Worm (Caenorhabditis elegans) whole organism, L4/young adult: ENCODE measurements around the gene F36A4.5.

Experiments
- W03F9.2 ChIP-seq: fragments of 150-350 bp; optimal IDR thresholded peaks from 2 replicates; lab custom pipeline; 2014; ENCODE audit warnings: missing biosample characterization, missing genetic modification characterization
- dao-5 ChIP-seq: sonication (generic microtip); optimal IDR thresholded peaks from 2 replicates; lab custom pipeline; 2016; ENCODE audit warnings: missing genotype, missing genetic modification characterization, moderate library complexity, missing compliant biosample characterization
- him-1 ChIP-seq: sonication (generic microtip); optimal IDR thresholded peaks from 2 replicates; lab custom pipeline; 2016; ENCODE audit warnings: missing genotype, missing genetic modification reagents, missing genetic modification characterization, missing compliant biosample characterization

F36A4.5 gene

DNA sequence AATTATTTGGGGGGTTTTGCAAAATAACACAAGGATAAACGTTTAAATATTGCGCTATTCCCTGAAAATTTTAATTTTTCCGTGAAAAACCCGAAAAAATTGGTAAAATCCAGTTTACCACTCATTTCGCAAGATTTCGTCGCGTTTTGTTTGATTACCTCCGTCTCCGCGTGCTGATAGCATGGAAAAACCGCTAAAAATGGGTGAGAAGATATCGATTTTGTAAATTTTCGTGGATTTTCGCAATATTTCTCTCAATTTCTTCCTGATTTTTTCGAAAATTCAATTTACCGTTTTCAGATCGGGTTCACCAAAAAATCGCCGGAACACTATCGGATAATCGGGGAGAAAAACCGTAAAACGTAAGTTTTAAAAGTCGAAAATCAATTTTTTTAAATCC, 17.6 kb upstream of the F36A4.5 start, which contains the start of gene ama-1:
TSS of gene ama-1 (plus strand) at position 301 of the 400 bp plus-strand sequence.
- TF ChIP-seq dao-5 (tag; lab: Kevin White, UChicago), result no peak
- no peak for TF ChIP-seq him-1
- no peak for TF ChIP-seq W03F9.2

DNA sequence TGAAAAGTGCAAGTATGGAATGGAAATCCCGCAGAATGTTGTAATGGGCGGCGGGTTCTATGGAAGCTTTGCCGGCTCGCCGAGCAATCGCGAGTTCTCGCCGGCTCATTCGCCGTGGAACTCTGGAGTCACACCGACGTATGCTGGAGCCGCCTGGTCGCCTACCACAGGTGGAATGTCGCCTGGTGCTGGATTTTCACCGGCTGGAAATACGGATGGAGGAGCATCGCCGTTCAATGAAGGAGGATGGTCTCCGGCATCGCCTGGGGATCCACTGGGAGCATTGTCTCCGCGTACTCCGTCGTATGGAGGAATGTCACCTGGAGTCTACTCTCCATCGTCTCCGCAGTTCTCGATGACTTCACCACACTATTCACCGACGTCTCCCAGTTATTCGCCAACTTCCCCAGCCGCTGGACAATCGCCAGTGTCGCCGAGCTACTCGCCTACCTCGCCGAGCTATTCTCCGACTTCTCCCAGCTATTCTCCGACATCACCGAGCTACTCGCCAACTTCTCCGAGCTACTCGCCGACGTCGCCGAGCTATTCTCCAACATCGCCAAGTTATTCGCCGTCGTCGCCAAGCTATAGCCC, 10.2 kb upstream of the F36A4.5 start:
- TF ChIP-seq W03F9.2, result no peak
- no peak for TF ChIP-seq him-1
- no peak for TF ChIP-seq dao-5 (tag; lab: Kevin White, UChicago)

DNA sequence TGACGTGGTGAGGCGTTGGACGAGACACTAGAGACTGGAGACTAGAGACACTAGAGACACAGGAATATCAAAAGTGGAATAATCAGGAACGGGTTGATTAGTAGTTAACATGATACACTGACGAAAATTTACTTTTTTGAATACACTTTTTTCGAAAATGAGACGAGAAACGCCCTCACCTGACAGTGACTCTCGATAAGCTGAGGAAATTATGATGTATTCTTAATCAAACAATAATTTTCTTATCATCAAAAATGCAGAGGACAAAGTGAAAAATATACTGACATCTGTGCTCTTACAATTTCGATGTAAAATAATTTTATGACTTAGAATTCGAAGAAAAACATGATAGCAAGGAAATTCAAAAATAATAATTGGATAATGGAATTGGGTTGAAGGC, 5.9 kb upstream of the F36A4.5 start:
- TF ChIP-seq him-1 (no peak), W03F9.2 (no peak), dao-5 (tag; lab: Kevin White, UChicago) (no peak)

DNA sequence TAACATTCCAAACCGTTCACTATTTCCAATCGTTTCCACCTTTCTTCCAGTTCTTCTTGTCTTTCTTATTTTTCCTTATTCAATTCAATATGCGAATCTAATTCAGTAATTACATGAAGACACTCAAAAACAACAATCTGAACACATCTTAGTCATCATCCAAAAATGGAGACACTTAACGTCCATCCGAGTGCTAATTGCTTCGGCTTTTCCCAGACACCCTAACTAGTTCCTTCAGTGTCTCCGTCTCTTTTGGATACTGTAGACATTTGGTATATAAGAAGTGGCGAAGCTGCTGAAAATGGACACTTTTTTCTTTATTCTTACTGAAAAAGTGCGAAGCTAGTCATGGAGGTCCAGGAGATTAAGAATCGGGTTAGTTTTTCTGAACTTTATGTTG, 2.3 kb upstream of the F36A4.5 start, which contains the start of gene col-33:
TSS of gene col-33 (plus strand) at position 301 of the 400 bp plus-strand sequence.
- TF ChIP-seq dao-5 (tag; lab: Kevin White, UChicago) (no peak), W03F9.2 (no peak), him-1 (no peak)

DNA sequence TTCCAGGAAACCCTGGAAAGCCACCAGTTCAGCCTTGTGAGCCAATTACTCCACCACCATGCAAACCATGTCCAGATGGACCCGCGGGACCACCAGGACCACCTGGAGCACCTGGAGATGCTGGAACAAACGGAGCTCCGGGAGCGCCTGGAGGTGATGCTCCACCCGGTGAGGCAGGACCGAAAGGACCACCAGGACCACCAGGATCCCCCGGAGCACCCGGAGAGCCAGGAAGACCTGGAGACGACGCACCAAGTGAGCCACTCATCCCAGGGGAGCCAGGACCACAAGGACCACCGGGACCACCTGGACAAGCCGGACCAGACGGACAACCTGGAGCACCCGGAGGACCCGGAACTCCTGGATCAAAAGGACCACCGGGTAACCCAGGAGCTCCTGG, 675 bp upstream of the F36A4.5 start:
- TF ChIP-seq W03F9.2, result no peak
- TF ChIP-seq dao-5 (tag; lab: Kevin White, UChicago), result no peak
- TF ChIP-seq him-1, result no peak

DNA sequence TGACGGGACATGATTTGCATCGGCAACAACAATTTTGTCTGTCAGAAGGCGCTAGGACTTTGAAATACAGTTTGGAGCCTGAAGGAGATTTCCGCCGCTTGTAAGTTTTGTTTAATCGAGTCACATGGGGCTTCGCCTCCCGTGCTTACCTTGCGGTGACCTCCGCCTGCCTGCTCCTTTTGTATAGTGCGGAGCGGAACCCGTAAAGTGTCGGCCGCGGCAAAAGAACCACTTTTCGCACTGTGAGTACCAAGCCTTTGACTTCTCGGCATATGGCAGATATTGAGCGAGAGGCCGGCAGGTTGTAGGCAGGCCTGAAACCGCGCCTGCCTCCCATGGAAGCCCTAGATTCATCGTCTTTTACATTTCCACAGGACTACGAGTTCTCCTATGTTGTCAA, 627 bp downstream of the F36A4.5 start:
- no peak for TF ChIP-seq him-1
- no peak for TF ChIP-seq W03F9.2
- no peak for TF ChIP-seq dao-5 (tag; lab: Kevin White, UChicago)

DNA sequence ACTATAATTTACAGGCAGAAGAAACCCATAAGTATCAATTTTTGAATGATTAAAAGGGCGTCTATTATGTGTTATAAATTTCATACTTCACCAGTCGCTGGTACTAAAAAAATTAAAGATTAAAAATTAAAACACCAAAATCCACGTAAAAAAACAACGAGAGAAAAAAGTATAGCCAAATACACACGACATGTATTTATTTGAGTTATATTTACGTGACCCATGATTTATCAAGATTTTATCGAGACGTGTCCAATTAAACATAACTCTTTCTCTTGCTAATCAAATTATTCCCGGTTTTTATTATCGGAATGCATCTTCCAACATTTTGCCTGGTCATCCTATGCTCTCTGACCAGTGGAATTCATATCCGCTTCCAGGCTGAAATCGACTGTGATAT, 2.0 kb downstream of the F36A4.5 start, which contains the start of gene F36A4.4:
TSS of gene F36A4.4 (plus strand) at position 301 of the 400 bp plus-strand sequence.
- TF ChIP-seq W03F9.2 (no peak), dao-5 (tag; lab: Kevin White, UChicago) (no peak), him-1 (no peak)

DNA sequence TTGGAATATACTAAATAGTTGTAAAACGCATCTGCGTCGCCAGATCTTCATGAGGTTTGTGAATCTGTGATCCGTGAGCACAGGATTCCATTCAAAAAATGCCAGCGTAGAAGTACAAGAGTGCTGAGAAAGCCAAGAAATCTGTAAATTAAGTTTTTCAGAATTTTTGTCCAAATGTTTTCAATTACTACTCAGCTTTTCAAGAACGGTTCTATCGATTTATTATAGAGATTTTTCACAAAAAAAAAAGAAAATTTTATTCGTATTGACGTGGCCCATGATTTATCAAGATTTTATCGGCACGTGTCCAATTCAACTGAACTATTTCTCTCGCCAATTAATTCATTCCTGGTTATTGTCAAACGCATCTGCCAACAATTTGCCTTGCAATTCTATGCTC, 4.0 kb downstream of the F36A4.5 start, which contains the start of gene F36A4.3:
TSS of gene F36A4.3 (plus strand) at position 301 of the 400 bp plus-strand sequence.
- TF ChIP-seq dao-5 (tag; lab: Kevin White, UChicago) (no peak), W03F9.2 (no peak), him-1 (no peak)

DNA sequence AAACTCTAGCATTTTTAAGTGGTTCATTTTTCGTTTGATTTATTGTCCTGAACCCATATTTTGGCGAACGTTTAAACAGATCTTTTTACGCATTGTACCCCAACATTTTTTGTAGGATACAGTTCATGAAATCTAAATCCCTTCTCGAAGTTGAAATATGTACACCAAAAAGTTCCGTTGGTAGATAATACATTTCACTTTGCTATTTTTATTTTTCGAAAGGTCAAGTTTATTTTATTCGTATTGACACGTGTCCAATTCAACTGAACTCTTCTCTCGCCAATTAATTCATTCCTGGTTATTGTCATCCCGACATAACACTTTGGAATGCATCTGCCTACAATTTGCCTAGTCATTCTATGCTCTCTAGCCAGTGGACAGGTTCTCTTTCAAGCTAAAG, 5.6 kb downstream of the F36A4.5 start, which contains the start of gene F36A4.2:
TSS of gene F36A4.2 (plus strand) at position 301 of the 400 bp plus-strand sequence.
- TF ChIP-seq W03F9.2 (no peak), him-1 (no peak), dao-5 (tag; lab: Kevin White, UChicago) (no peak)

DNA sequence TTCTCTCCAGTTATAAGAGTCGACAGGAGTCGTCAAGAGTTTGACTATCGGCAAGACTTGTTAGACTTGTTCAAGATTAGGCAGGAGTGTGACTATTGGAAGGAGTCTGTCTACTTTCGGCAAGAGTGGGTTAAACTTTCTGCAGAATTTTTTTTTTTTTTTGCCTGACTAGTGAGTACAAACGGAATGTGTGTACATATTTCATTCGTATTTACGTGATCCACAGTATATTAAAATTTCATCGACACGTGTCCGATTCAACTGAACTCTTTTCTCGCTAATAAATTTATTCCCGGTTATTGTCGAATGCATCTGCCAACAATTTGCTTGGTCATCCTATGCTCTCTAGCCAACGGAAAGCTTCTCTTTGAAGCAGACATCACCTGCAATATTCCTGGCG, 6.8 kb downstream of the F36A4.5 start, which contains the start of gene F36A4.1:
TSS of gene F36A4.1 (plus strand) at position 301 of the 400 bp plus-strand sequence.
- TF ChIP-seq W03F9.2, result no peak
- no peak for TF ChIP-seq him-1
- TF ChIP-seq dao-5 (tag; lab: Kevin White, UChicago), result no peak

DNA sequence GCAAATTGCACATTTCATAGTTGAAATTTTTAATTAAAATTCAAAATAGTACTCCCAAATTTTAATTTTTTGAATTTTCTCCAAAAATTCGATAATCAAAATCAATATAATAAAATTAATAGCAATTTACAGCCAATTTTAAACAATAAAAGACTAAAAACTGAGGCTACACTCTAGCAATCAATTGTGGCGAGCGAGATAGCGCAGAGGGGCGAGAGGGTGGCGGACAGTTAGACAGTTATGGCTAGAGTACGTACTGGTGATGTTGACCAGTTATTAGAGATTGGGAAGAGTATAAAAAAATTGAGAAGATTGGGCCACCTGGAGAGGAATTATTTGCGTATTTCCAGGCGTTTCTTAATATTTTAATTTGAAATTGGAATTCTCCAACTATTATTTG, 12.4 kb downstream of the F36A4.5 start, which contains the start of gene nhr-78:
TSS of gene nhr-78 (minus strand) at position 182 of the 400 bp plus-strand sequence.
- TF ChIP-seq dao-5 (tag; lab: Kevin White, UChicago), result no peak
- TF ChIP-seq him-1, result no peak
- TF ChIP-seq W03F9.2, result no peak

DNA sequence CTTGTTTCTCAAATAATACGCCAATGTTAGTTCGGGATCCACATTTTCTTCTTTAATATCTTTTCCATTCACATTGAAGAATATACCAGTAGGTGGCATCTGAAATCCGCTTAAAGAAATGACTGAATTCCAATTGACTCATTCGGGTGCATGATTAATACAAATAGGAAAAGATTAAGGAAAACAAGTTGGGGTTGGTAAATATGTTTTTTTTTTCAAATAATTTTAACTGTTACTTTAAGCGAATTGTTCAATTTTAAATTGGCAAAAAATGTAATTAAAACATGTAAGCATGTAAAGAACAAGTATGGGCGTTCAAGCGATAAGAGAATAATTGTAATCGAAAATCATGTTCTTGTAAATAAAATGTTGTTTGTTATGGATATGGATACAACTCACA, 18.7 kb downstream of the F36A4.5 start, which contains the start of gene F15E6.6:
TSS of gene F15E6.6 (minus strand) at position 101 of the 400 bp plus-strand sequence.
- TF ChIP-seq W03F9.2 (no peak), him-1 (no peak), dao-5 (tag; lab: Kevin White, UChicago) (no peak)

DNA sequence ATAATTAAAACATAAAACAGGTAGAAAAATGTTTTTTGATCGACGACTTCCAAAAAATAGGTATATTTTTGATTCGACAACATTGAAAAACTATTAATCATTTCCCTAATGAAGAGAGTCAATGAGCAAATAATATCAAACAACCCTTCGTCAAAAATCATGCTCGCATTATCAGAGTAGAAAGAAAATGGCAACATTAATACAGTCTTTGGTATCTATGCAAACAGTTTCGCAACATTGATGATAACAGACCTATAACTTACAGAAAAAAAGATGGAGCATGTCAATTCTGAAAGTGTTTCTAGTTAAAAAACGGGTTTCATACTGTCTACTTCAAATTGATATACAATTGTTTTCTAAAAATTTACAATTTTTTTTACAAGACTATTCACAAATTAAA, 19.7 kb downstream of the F36A4.5 start:
- TF ChIP-seq dao-5 (tag; lab: Kevin White, UChicago) (no peak), W03F9.2 (no peak), him-1 (no peak)

DNA sequence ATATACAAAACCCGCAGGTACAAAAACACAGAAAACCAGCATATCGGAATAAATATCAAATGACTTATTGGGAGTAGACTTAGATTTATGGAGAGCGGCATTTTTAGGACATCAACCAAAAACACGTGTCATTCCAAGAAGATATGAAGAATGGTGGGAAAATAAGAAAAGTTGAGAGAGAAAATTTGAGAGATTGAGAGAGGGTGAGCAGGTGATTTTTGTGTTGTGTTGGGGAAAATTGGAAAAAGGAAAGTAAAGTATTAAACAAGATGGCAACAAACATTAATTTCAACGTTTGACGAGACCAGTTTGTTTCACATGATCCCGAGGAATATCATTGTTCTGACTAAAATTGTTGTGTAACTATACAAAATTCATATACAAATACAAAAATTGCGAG, 23.0 kb downstream of the F36A4.5 start, which contains the start of gene srv-4:
TSS of gene srv-4 (minus strand) at position 101 of the 400 bp plus-strand sequence.
- no peak for TF ChIP-seq W03F9.2
- TF ChIP-seq dao-5 (tag; lab: Kevin White, UChicago), result no peak
- TF ChIP-seq him-1, result no peak

DNA sequence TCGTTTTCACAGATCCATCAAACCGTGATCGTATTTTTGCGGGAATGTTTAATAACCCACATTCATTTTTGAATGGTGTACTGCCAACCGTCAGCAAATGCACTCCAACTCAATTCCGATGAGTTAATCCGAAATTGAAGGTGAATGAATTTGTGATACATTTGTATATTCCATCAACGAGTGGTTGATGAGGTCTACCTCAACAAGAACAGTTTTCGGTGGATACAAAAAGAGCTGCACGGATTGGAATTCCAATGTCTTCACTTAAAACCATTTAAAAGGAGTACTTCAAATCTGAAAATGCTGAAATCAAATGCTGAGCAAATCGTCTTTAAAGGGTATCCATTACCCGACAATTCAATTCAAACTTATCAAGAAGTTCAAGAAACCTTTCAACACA, 23.9 kb downstream of the F36A4.5 start, which contains the start of gene F15E6.5:
TSS of gene F15E6.5 (plus strand) at position 301 of the 400 bp plus-strand sequence.
- no peak for TF ChIP-seq W03F9.2
- TF ChIP-seq dao-5 (tag; lab: Kevin White, UChicago), result no peak
- no peak for TF ChIP-seq him-1
